Fruit fly (Drosophila melanogaster): ENCODE data around the gene Hers.
"Not testable (repeated sequence)": the region's sequence is repeated elsewhere in the genome, so short reads cannot be mapped to it uniquely, and the experiment has no call there.

- TF ChIP-seq dmrt93B (GFP tag; optimal IDR thresholded peaks at IDR 0.05); Hr78 (GFP tag; optimal IDR thresholded peaks at IDR 0.05); brk (GFP tag; optimal IDR thresholded peaks at IDR 0.05); br (GFP tag; optimal IDR thresholded peaks at IDR 0.05); lola (GFP tag; optimal IDR thresholded peaks at IDR 0.05); jim (GFP tag; optimal IDR thresholded peaks at IDR 0.05); CG9705 (GFP tag; optimal IDR thresholded peaks at IDR 0.05); OdsH (GFP tag; optimal IDR thresholded peaks at IDR 0.05); Mio (GFP tag; optimal IDR thresholded peaks at IDR 0.05); pan (optimal IDR thresholded peaks at IDR 0.05); Dif (GFP tag; optimal IDR thresholded peaks at IDR 0.05; ENCODE audit: partially characterized antibody): not testable (repeated sequence)
Observed at dm6 chrX:19910017-19910416, 44.1 kb downstream of the Hers start, which contains the start of gene CG45486.
